Fruit fly (Drosophila melanogaster) whole organism, embryonic: Measurements from ENCODE around the gene Pmm2.
A peak's percentile ranks its signal among the peaks of the same experiment; 100 is the strongest.

Experiments used
- Abd-B ChIP-seq: fragments of 200-800 bp; sonication (Bioruptor generic); optimal IDR thresholded peaks from 2 replicates; lab custom pipeline; 2018; ENCODE audit warnings: missing biosample characterization, mild to moderate bottlenecking, missing genetic modification characterization, moderate library complexity
- BEAF-32 ChIP-seq: fragments of 200-800 bp; sonication (Bioruptor generic); optimal IDR thresholded peaks from 3 replicates; lab custom pipeline; 2017; ENCODE audit warnings: missing biosample characterization, missing genetic modification characterization, mild to moderate bottlenecking, moderate library complexity, missing genetic modification reagents
- CG11696 ChIP-seq: fragments of 200-800 bp; sonication (Bioruptor generic); IDR thresholded peaks from 2 replicates; pipeline ENCODE4 v1.3.6; 2022; ENCODE audit warnings: missing biosample characterization, missing genetic modification characterization
- CG12219 ChIP-seq: fragments of 200-800 bp; sonication (Bioruptor generic); optimal IDR thresholded peaks from 3 replicates; lab custom pipeline; 2018; ENCODE audit warnings: missing biosample characterization, mild to moderate bottlenecking, missing genetic modification characterization
- CG1603 ChIP-seq: fragments of 200-800 bp; sonication (Bioruptor generic); optimal IDR thresholded peaks from 2 replicates; lab custom pipeline; 2019; ENCODE audit warnings: missing biosample characterization, mild to moderate bottlenecking, missing genetic modification characterization, moderate library complexity
- CG17186 ChIP-seq: fragments of 200-800 bp; sonication (Bioruptor generic); optimal IDR thresholded peaks from 3 replicates; lab custom pipeline; 2017; ENCODE audit warnings: missing biosample characterization, missing genetic modification reagents, missing genetic modification characterization
- CG17802 ChIP-seq: fragments of 200-800 bp; sonication (Bioruptor generic); optimal IDR thresholded peaks from 2 replicates; lab custom pipeline; 2018; ENCODE audit warnings: missing biosample characterization, mild to moderate bottlenecking, missing genetic modification characterization, moderate library complexity
- CG2116 ChIP-seq: fragments of 200-800 bp; sonication (Bioruptor generic); optimal IDR thresholded peaks from 3 replicates; lab custom pipeline; 2018; ENCODE audit warnings: missing biosample characterization, mild to moderate bottlenecking, missing genetic modification characterization
- CG2678 ChIP-seq: fragments of 200-800 bp; sonication (Bioruptor generic); optimal IDR thresholded peaks from 3 replicates; lab custom pipeline; 2019; ENCODE audit warnings: missing biosample characterization, mild to moderate bottlenecking, missing genetic modification characterization, moderate library complexity
- CG30403 ChIP-seq: fragments of 200-800 bp; sonication (Bioruptor generic); optimal IDR thresholded peaks from 3 replicates; lab custom pipeline; 2016; ENCODE audit warnings: missing biosample characterization, missing genetic modification characterization
- CG32532 ChIP-seq: fragments of 200-800 bp; sonication (Bioruptor generic); IDR thresholded peaks from 2 replicates; pipeline ENCODE4 v1.3.6; 2022; ENCODE audit warnings: missing biosample characterization, missing genetic modification characterization
- CG34224 ChIP-seq: fragments of 200-800 bp; sonication (Bioruptor generic); IDR thresholded peaks from 3 replicates; pipeline ENCODE4 v1.3.6; 2022; ENCODE audit warnings: missing biosample characterization, missing genetic modification characterization; ENCODE audit not compliant: partially characterized antibody
- CG6683 ChIP-seq: fragments of 200-800 bp; sonication (Bioruptor generic); optimal IDR thresholded peaks from 2 replicates; lab custom pipeline; 2017; ENCODE audit warnings: missing biosample characterization, mild to moderate bottlenecking, missing genetic modification characterization, missing genetic modification reagents
- CG7987 ChIP-seq: fragments of 200-800 bp; sonication (Bioruptor generic); optimal IDR thresholded peaks from 2 replicates; lab custom pipeline; 2018; ENCODE audit warnings: missing biosample characterization, mild to moderate bottlenecking, missing genetic modification characterization, moderate library complexity
- CG9727 ChIP-seq: fragments of 200-800 bp; sonication (Bioruptor generic); optimal IDR thresholded peaks from 3 replicates; lab custom pipeline; 2017; ENCODE audit warnings: missing biosample characterization, mild to moderate bottlenecking, missing genetic modification characterization
- CG9797 ChIP-seq: fragments of 200-800 bp; sonication (Bioruptor generic); optimal IDR thresholded peaks from 3 replicates; lab custom pipeline; 2018; ENCODE audit warnings: missing biosample characterization, mild to moderate bottlenecking, missing genetic modification characterization
- CHES-1-like ChIP-seq: fragments of 200-800 bp; sonication (Bioruptor generic); optimal IDR thresholded peaks from 2 replicates; lab custom pipeline; 2016; ENCODE audit warnings: missing biosample characterization, missing genetic modification characterization
- CTCF ChIP-seq: fragments of 200-800 bp; sonication (Bioruptor generic); optimal IDR thresholded peaks from 2 replicates; lab custom pipeline; 2017; ENCODE audit warnings: missing biosample characterization, mild to moderate bottlenecking, missing genetic modification characterization, moderate library complexity
- CoRest ChIP-seq: fragments of 200-800 bp; sonication (Bioruptor generic); optimal IDR thresholded peaks from 3 replicates; lab custom pipeline; 2018; ENCODE audit warnings: missing biosample characterization, mild to moderate bottlenecking, missing genetic modification characterization, moderate library complexity
- Dek ChIP-seq: fragments of 200-800 bp; sonication (Bioruptor generic); optimal IDR thresholded peaks from 3 replicates; lab custom pipeline; 2019; ENCODE audit warnings: missing biosample characterization, mild to moderate bottlenecking, missing genetic modification characterization, moderate library complexity
- Dip2 ChIP-seq: fragments of 200-800 bp; sonication (Bioruptor generic); IDR thresholded peaks from 2 replicates; pipeline ENCODE4 v1.3.6; 2022; ENCODE audit warnings: missing biosample characterization, missing genetic modification characterization
- Dll ChIP-seq: fragments of 200-800 bp; sonication (Bioruptor generic); IDR thresholded peaks from 4 replicates; pipeline ENCODE4 v1.3.6; 2022; ENCODE audit warnings: missing biosample characterization, missing genetic modification characterization; ENCODE audit not compliant: partially characterized antibody
- E2f2 ChIP-seq: fragments of 200-800 bp; sonication (Bioruptor generic); IDR thresholded peaks from 2 replicates; pipeline ENCODE4 v1.3.6; 2022; ENCODE audit warnings: missing biosample characterization, missing genetic modification characterization
- HmgZ ChIP-seq: fragments of 200-800 bp; sonication (Bioruptor generic); optimal IDR thresholded peaks from 2 replicates; lab custom pipeline; 2018; ENCODE audit warnings: missing biosample characterization, mild to moderate bottlenecking, missing genetic modification characterization
- Hr78 ChIP-seq, 2 experiments: fragments of 200-800 bp in 1 of 2; fragments of >200 bp in 1 of 2; sonication (Bioruptor generic) in 1 of 2; optimal IDR thresholded peaks; 2 replicates each; lab custom pipeline; 2017 to 2019; ENCODE audit warnings: missing biosample characterization in 2 of 2, missing genetic modification characterization in 2 of 2, mild to moderate bottlenecking in 1 of 2, moderate library complexity in 1 of 2
- MBD-R2 ChIP-seq: fragments of 200-800 bp; sonication (Bioruptor generic); IDR thresholded peaks from 2 replicates; pipeline ENCODE4 v1.3.6; 2022; ENCODE audit warnings: missing biosample characterization, missing genetic modification characterization
- Opbp ChIP-seq: fragments of 200-800 bp; sonication (Bioruptor generic); IDR thresholded peaks from 3 replicates; pipeline ENCODE4 v1.3.6; 2022; ENCODE audit warnings: missing biosample characterization, missing genetic modification characterization; ENCODE audit not compliant: partially characterized antibody
- Rfx ChIP-seq: fragments of 200-800 bp; sonication (Bioruptor generic); IDR thresholded peaks from 2 replicates; pipeline ENCODE4 v1.3.6; 2022; ENCODE audit warnings: missing biosample characterization, missing genetic modification characterization
- Scr ChIP-seq: fragments of 200-800 bp; sonication (Bioruptor generic); IDR thresholded peaks from 2 replicates; pipeline ENCODE4 v1.3.6; 2022; ENCODE audit warnings: missing biosample characterization, missing genetic modification characterization; ENCODE audit not compliant: partially characterized antibody
- Side ChIP-seq: fragments of 200-800 bp; sonication (Bioruptor generic); optimal IDR thresholded peaks from 2 replicates; lab custom pipeline; 2016; ENCODE audit warnings: missing biosample characterization, missing genetic modification characterization
- amos ChIP-seq: fragments of 200-800 bp; sonication (Bioruptor generic); IDR thresholded peaks from 2 replicates; pipeline ENCODE4 v1.3.6; 2022; ENCODE audit warnings: missing biosample characterization, missing genetic modification characterization; ENCODE audit not compliant: partially characterized antibody
- bowl ChIP-seq: fragments of 200-800 bp; sonication (Bioruptor generic); IDR thresholded peaks from 2 replicates; pipeline ENCODE4 v1.3.6; 2022; ENCODE audit warnings: missing biosample characterization, missing genetic modification characterization
- caup ChIP-seq: fragments of 200-800 bp; sonication (Bioruptor generic); optimal IDR thresholded peaks from 3 replicates; lab custom pipeline; 2017; ENCODE audit warnings: missing biosample characterization, mild to moderate bottlenecking, missing genetic modification characterization, moderate library complexity; ENCODE audit not compliant: severe bottlenecking
- chif ChIP-seq, 2 experiments: fragments of 200-800 bp; sonication (Bioruptor generic); optimal IDR thresholded peaks; 3 replicates each; lab custom pipeline; 2016; ENCODE audit warnings: missing biosample characterization in 2 of 2, missing genetic modification characterization in 2 of 2
- ci ChIP-seq: fragments of 200-800 bp; sonication (Bioruptor generic); IDR thresholded peaks from 3 replicates; pipeline ENCODE4 v1.3.6; 2022; ENCODE audit warnings: missing biosample characterization, missing genetic modification characterization
- en ChIP-seq: fragments of 200-800 bp; sonication (Bioruptor generic); optimal IDR thresholded peaks from 2 replicates; lab custom pipeline; 2016; ENCODE audit warnings: missing biosample characterization, missing genetic modification characterization
- ewg ChIP-seq: fragments of 200-800 bp; sonication (Bioruptor generic); optimal IDR thresholded peaks from 3 replicates; lab custom pipeline; 2017; ENCODE audit warnings: mild to moderate bottlenecking, missing biosample characterization, missing genetic modification reagents, missing genetic modification characterization
- gem ChIP-seq: fragments of 200-800 bp; sonication (Bioruptor generic); optimal IDR thresholded peaks from 2 replicates; lab custom pipeline; 2019; ENCODE audit warnings: missing biosample characterization, mild to moderate bottlenecking, missing genetic modification characterization, moderate library complexity
- grau ChIP-seq: fragments of 200-800 bp; optimal IDR thresholded peaks from 3 replicates; lab custom pipeline; 2019; ENCODE audit warnings: missing biosample characterization, mild to moderate bottlenecking, missing genetic modification characterization, moderate library complexity
- knrl ChIP-seq: fragments of 200-800 bp; sonication (Bioruptor generic); IDR thresholded peaks from 3 replicates; pipeline ENCODE4 v1.3.6; 2022; ENCODE audit warnings: missing biosample characterization, missing genetic modification characterization; ENCODE audit not compliant: partially characterized antibody
- mam ChIP-seq: fragments of 200-800 bp; sonication (Bioruptor generic); optimal IDR thresholded peaks from 3 replicates; lab custom pipeline; 2016; ENCODE audit warnings: missing biosample characterization, missing genetic modification characterization
- mld ChIP-seq: fragments of 200-800 bp; sonication (Bioruptor generic); IDR thresholded peaks from 3 replicates; pipeline ENCODE4 v1.3.6; 2022; ENCODE audit warnings: missing biosample characterization, missing genetic modification characterization; ENCODE audit not compliant: partially characterized antibody
- phol ChIP-seq: fragments of 200-800 bp; sonication (Bioruptor generic); optimal IDR thresholded peaks from 3 replicates; lab custom pipeline; 2018; ENCODE audit warnings: missing biosample characterization, mild to moderate bottlenecking, missing genetic modification characterization, moderate library complexity
- sens ChIP-seq: fragments of 200-800 bp; sonication (Bioruptor generic); peaks from one replicate; lab custom pipeline; 2016; ENCODE audit warnings: missing biosample characterization, missing genetic modification characterization
- sna ChIP-seq: fragments of 200-800 bp; sonication (Bioruptor generic); IDR thresholded peaks from 2 replicates; pipeline ENCODE4 v1.3.6; 2022; ENCODE audit warnings: missing biosample characterization, missing genetic modification characterization; ENCODE audit not compliant: partially characterized antibody
- stwl ChIP-seq: fragments of 200-800 bp; sonication (Bioruptor generic); optimal IDR thresholded peaks from 3 replicates; lab custom pipeline; 2018; ENCODE audit warnings: missing biosample characterization, mild to moderate bottlenecking, missing genetic modification characterization, moderate library complexity
- trem ChIP-seq: fragments of 200-800 bp; optimal IDR thresholded peaks from 3 replicates; lab custom pipeline; 2019; ENCODE audit warnings: missing biosample characterization, mild to moderate bottlenecking, missing genetic modification characterization, moderate library complexity
- twi ChIP-seq: fragments of 200-800 bp; optimal IDR thresholded peaks from 2 replicates; lab custom pipeline; 2019; ENCODE audit warnings: missing biosample characterization, mild to moderate bottlenecking, missing genetic modification characterization, moderate library complexity
- vfl ChIP-seq: fragments of 200-800 bp; sonication (Bioruptor generic); optimal IDR thresholded peaks from 2 replicates; lab custom pipeline; 2016; ENCODE audit warnings: missing biosample characterization, missing genetic modification characterization

The Pmm2 gene

DNA sequence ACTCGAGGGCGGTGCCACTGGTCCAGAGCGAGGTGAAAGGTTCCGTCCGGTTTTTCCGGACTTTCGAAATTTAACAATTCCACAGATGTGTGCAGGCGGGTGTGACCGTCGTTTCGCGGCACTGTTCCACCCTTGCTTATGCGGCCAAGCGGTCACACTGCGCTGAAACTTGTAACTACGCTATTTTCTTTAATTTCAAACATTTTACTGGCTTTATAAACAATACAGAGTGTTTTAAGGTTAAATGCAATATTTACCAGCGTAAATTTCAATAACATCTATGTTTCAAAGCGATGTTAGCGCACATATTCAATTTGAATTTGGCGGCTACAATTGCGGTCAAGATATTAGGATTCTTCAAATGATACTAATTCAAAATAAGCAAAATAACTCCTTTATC lies 4.3 kb upstream of the Pmm2 start, which contains the start of gene nst (continued):
- peak; percentile 16; the same call in 1 of the 3 replicates for TF ChIP-seq ci
- peak; percentile 81 for TF ChIP-seq CG9797 (GFP tag; lab: Kevin White, UChicago)
- peak; percentile 30 for TF ChIP-seq Abd-B (GFP tag; lab: Kevin White, UChicago)
- peak; percentile 24 for TF ChIP-seq BEAF-32 (GFP tag; lab: Kevin White, UChicago)
- peak; percentile 1 for TF ChIP-seq CG2678
- peak in 1 of 2 experiments; percentile 18 for TF ChIP-seq chif (GFP tag; optimal IDR thresholded peaks at IDR 0.05; lab: Kevin White, UChicago)
- TF ChIP-seq mam (GFP tag; lab: Kevin White, UChicago) = peak; percentile 7
- TF ChIP-seq Side (GFP tag; lab: Kevin White, UChicago) = no peak
- TF ChIP-seq caup (GFP tag; lab: Kevin White, UChicago) = peak; percentile 1
- peak; percentile 6 for TF ChIP-seq CHES-1-like (GFP tag; lab: Kevin White, UChicago)
- TF ChIP-seq CTCF (GFP tag; lab: Kevin White, UChicago) = peak; percentile 29
- TF ChIP-seq CG12219 (GFP tag; lab: Kevin White, UChicago) = no peak
- peak; percentile 89 for TF ChIP-seq MBD-R2 (GFP tag; lab: Robert Waterston, UW)
- no peak for TF ChIP-seq CG6683 (GFP tag; lab: Kevin White, UChicago)
- TF ChIP-seq bowl (GFP tag; lab: Robert Waterston, UW) = no peak
- TF ChIP-seq ewg (GFP tag; lab: Kevin White, UChicago) = peak; percentile 70
- 0 out of 2 replicates have a peak, but pooled peaks have one; percentile 28 for TF ChIP-seq Rfx (GFP tag; lab: Robert Waterston, UW)
- peak; percentile 40 for TF ChIP-seq Scr (GFP tag; lab: Robert Waterston, UW)
- TF ChIP-seq Hr78 (GFP tag; optimal IDR thresholded peaks at IDR 0.05; lab: Kevin White, UChicago) = no peak
- no peak for TF ChIP-seq CG9727 (GFP tag; lab: Kevin White, UChicago)
- TF ChIP-seq trem (tag; lab: Kevin White, UChicago) = peak; percentile 14
- TF ChIP-seq CG17802 (tag; lab: Kevin White, UChicago) = peak; percentile 2
- TF ChIP-seq phol (tag; lab: Kevin White, UChicago) = peak; percentile 21
- peak; percentile 38; the same call in 1 of the 2 replicates for TF ChIP-seq amos
- TF ChIP-seq knrl = no peak
- TF ChIP-seq CG2116 = peak; percentile 32
- TF ChIP-seq CoRest (tag; lab: Kevin White, UChicago) = peak; percentile 17
- TF ChIP-seq Dll = peak; percentile 28; the same call in 1 of the 4 replicates
- TF ChIP-seq CG1603 = peak; percentile 61
- TF ChIP-seq CG11696 (GFP tag; lab: Robert Waterston, UW) = peak; percentile 94
- TF ChIP-seq stwl (tag; lab: Kevin White, UChicago) = peak; percentile 44
- peak; percentile 16 for TF ChIP-seq grau (tag; lab: Kevin White, UChicago)
- TF ChIP-seq CG17186 (GFP tag; lab: Kevin White, UChicago) = peak; percentile 34
- no peak for TF ChIP-seq vfl (GFP tag; lab: Kevin White, UChicago)
- TF ChIP-seq Dip2 (GFP tag; lab: Robert Waterston, UW) = no peak
- TF ChIP-seq CG7987 (GFP tag; lab: Kevin White, UChicago) = no peak
- TF ChIP-seq gem (tag; lab: Kevin White, UChicago) = peak; percentile 15
- no peak for TF ChIP-seq Dek (tag; lab: Kevin White, UChicago)
- peak; percentile 68 for TF ChIP-seq sens (GFP tag; lab: Kevin White, UChicago)
- no peak for TF ChIP-seq en (GFP tag; lab: Kevin White, UChicago)
- TF ChIP-seq mld (GFP tag; lab: Robert Waterston, UW) = 0 out of 3 replicates have a peak, but pooled peaks have one; percentile 34
- peak; percentile 49; the same call in 1 of the 3 replicates for TF ChIP-seq Opbp (GFP tag; lab: Robert Waterston, UW)
- peak; percentile 15; the same call in 1 of the 2 replicates for TF ChIP-seq CG32532 (GFP tag; lab: Robert Waterston, UW)
- no peak for TF ChIP-seq sna (GFP tag; lab: Robert Waterston, UW)
- TF ChIP-seq HmgZ (tag; lab: Kevin White, UChicago) = peak; percentile 7
- TF ChIP-seq CG30403 = no peak
- peak; percentile 51 for TF ChIP-seq twi (tag; lab: Kevin White, UChicago)
- TF ChIP-seq E2f2 (GFP tag; lab: Robert Waterston, UW) = peak; percentile 83
- 0 out of 3 replicates have a peak, but pooled peaks have one; percentile 6 for TF ChIP-seq CG34224 (GFP tag; lab: Robert Waterston, UW)
